Worm (Caenorhabditis elegans) whole organism, mixed stage, embryonic: ENCODE measurements around the gene C16A11.4.

Source experiments
- M03D4.4 ChIP-seq: sonication (generic microtip); optimal IDR thresholded peaks from 2 replicates; lab custom pipeline; 2017; ENCODE audit warnings: mild to moderate bottlenecking, missing genetic modification characterization, missing compliant biosample characterization
- blmp-1 ChIP-seq: fragments of 150-350 bp; optimal IDR thresholded peaks from 2 replicates; lab custom pipeline; 2014; ENCODE audit warnings: missing biosample characterization, missing genetic modification characterization
- ceh-43 ChIP-seq: fragments of 200-800 bp; sonication (Bioruptor generic); optimal IDR thresholded peaks from 2 replicates; lab custom pipeline; 2018; ENCODE audit warnings: mild to moderate bottlenecking, missing genetic modification characterization, moderate library complexity, missing compliant biosample characterization
- ceh-83 ChIP-seq: fragments of 200-800 bp; sonication (Bioruptor generic); optimal IDR thresholded peaks from 2 replicates; lab custom pipeline; 2018; ENCODE audit warnings: mild to moderate bottlenecking, missing genetic modification characterization, missing compliant biosample characterization
- ces-1 ChIP-seq: fragments of 150-350 bp; optimal IDR thresholded peaks from 2 replicates; lab custom pipeline; 2014; ENCODE audit warnings: missing biosample characterization, missing genetic modification reagents, missing genetic modification characterization
- cnd-1 ChIP-seq: fragments of 200-800 bp; sonication (Bioruptor generic); optimal IDR thresholded peaks from 2 replicates; lab custom pipeline; 2018; ENCODE audit warnings: mild to moderate bottlenecking, missing genetic modification characterization, missing compliant biosample characterization
- drap-1 ChIP-seq: fragments of 200-800 bp; sonication (Bioruptor generic); optimal IDR thresholded peaks from 3 replicates; lab custom pipeline; 2018; ENCODE audit warnings: mild to moderate bottlenecking, missing genetic modification characterization, missing compliant biosample characterization
- elt-1 ChIP-seq: sonication (generic microtip); optimal IDR thresholded peaks from 2 replicates; lab custom pipeline; 2017; ENCODE audit warnings: missing genetic modification characterization, mild to moderate bottlenecking, missing compliant biosample characterization, antibody characterized with exemption, moderate library complexity, borderline replicate concordance; ENCODE audit not compliant: insufficient read depth
- elt-3 ChIP-seq: fragments of 150-350 bp; optimal IDR thresholded peaks from 2 replicates; lab custom pipeline; 2014; ENCODE audit warnings: missing biosample characterization, missing genetic modification characterization
- ham-2 ChIP-seq: fragments of 200-800 bp; sonication (Bioruptor generic); optimal IDR thresholded peaks from 2 replicates; lab custom pipeline; 2018; ENCODE audit warnings: mild to moderate bottlenecking, missing genetic modification characterization, missing compliant biosample characterization
- hlh-1 ChIP-seq: fragments of 150-350 bp; optimal IDR thresholded peaks from 2 replicates; lab custom pipeline; 2014; ENCODE audit warnings: missing biosample characterization, missing genetic modification reagents, missing genetic modification characterization
- lin-13 ChIP-seq: fragments of 150-350 bp; optimal IDR thresholded peaks from 2 replicates; lab custom pipeline; 2014; ENCODE audit warnings: missing biosample characterization, missing genetic modification characterization
- lin-32 ChIP-seq: fragments of 200-800 bp; sonication (Bioruptor generic); optimal IDR thresholded peaks from 2 replicates; lab custom pipeline; 2018; ENCODE audit warnings: mild to moderate bottlenecking, missing genetic modification characterization, missing compliant biosample characterization
- lsy-2 ChIP-seq: fragments of 150-350 bp; optimal IDR thresholded peaks from 2 replicates; lab custom pipeline; 2014; ENCODE audit warnings: missing biosample characterization, missing genetic modification characterization
- mab-5 ChIP-seq: fragments of 150-350 bp; optimal IDR thresholded peaks from 2 replicates; lab custom pipeline; 2014; ENCODE audit warnings: missing biosample characterization, missing genetic modification characterization
- mep-1 ChIP-seq: fragments of 150-350 bp; optimal IDR thresholded peaks from 2 replicates; lab custom pipeline; 2017; ENCODE audit warnings: missing biosample characterization, missing genetic modification reagents, missing genetic modification characterization, inconsistent platforms
- mls-2 ChIP-seq: sonication (generic microtip); optimal IDR thresholded peaks from 2 replicates; lab custom pipeline; 2016; ENCODE audit warnings: mild to moderate bottlenecking, missing genetic modification characterization, moderate library complexity, missing compliant biosample characterization
- nhr-12 ChIP-seq: fragments of 150-350 bp; optimal IDR thresholded peaks from 2 replicates; lab custom pipeline; 2014; ENCODE audit warnings: missing biosample characterization, missing genetic modification characterization
- nhr-2 ChIP-seq: fragments of 150-350 bp; optimal IDR thresholded peaks from 2 replicates; lab custom pipeline; 2014; ENCODE audit warnings: missing biosample characterization, missing genetic modification characterization
- nhr-237 ChIP-seq: fragments of 150-350 bp; optimal IDR thresholded peaks from 2 replicates; lab custom pipeline; 2014; ENCODE audit warnings: missing biosample characterization, missing genetic modification characterization
- nhr-28 ChIP-seq: fragments of 150-350 bp; optimal IDR thresholded peaks from 2 replicates; lab custom pipeline; 2014; ENCODE audit warnings: missing biosample characterization, missing genetic modification characterization
- nhr-76 ChIP-seq: sonication (generic microtip); optimal IDR thresholded peaks from 2 replicates; lab custom pipeline; 2017; ENCODE audit warnings: missing biosample characterization, missing genetic modification characterization
- pha-4 ChIP-seq: fragments of 150-350 bp; optimal IDR thresholded peaks from 2 replicates; lab custom pipeline; 2018; ENCODE audit warnings: missing biosample characterization, missing genetic modification reagents, missing genetic modification characterization
- sem-2 ChIP-seq: fragments of 200-800 bp; sonication (Bioruptor generic); optimal IDR thresholded peaks from 2 replicates; lab custom pipeline; 2018; ENCODE audit warnings: mild to moderate bottlenecking, missing genetic modification characterization, missing compliant biosample characterization
- snpc-4 ChIP-seq: fragments of 150-350 bp; optimal IDR thresholded peaks from 2 replicates; lab custom pipeline; 2014; ENCODE audit warnings: missing biosample characterization, missing genetic modification characterization
- sptf-1 ChIP-seq: sonication (generic microtip); optimal IDR thresholded peaks from 2 replicates; lab custom pipeline; 2017; ENCODE audit warnings: mild to moderate bottlenecking, missing genetic modification characterization, moderate library complexity, missing compliant biosample characterization
- tbx-8 ChIP-seq: fragments of 200-800 bp; sonication (Bioruptor generic); optimal IDR thresholded peaks from 2 replicates; lab custom pipeline; 2018; ENCODE audit warnings: mild to moderate bottlenecking, missing genetic modification characterization, moderate library complexity, missing compliant biosample characterization
- unc-120 ChIP-seq: sonication (generic microtip); optimal IDR thresholded peaks from 2 replicates; lab custom pipeline; 2017; ENCODE audit warnings: missing genetic modification characterization, missing compliant biosample characterization; ENCODE audit not compliant: poor library complexity, severe bottlenecking
- unc-39 ChIP-seq: fragments of 150-350 bp; optimal IDR thresholded peaks from 2 replicates; lab custom pipeline; 2014; ENCODE audit warnings: missing biosample characterization, missing genetic modification characterization
- zip-8 ChIP-seq: fragments of 150-350 bp; optimal IDR thresholded peaks from 2 replicates; lab custom pipeline; 2014; ENCODE audit warnings: missing biosample characterization, missing genetic modification characterization
- ztf-11 ChIP-seq: fragments of 150-350 bp; optimal IDR thresholded peaks from 2 replicates; lab custom pipeline; 2014; ENCODE audit warnings: missing biosample characterization, missing genetic modification characterization

Gene C16A11.4

DNA sequence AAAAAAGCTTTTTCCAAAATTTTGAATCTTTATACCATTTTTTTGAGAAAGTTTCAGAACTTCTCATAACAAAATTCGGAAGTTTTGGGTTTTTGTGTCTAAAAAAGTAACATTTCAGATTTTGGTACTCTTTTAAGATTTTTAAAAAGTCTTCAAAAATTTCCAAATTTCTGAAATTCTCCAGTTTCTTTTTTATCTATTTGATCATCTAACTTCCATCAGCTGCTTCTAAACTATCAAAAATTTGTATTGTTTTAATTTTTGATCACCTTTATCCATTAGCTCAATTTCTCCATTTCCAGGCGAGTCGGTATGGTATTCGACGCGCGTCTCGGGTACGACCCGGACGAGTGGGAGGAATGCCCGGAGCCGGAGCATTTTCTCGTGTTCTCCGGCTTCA is 40.5 kb upstream of the C16A11.4 start, which contains the start of gene cpna-1:
TSS of gene cpna-1 (plus strand) at position 301 of the 400 bp plus-strand sequence.
- no peak for TF ChIP-seq ceh-83 (GFP tag; lab: Kevin White, UChicago)
- no peak for TF ChIP-seq blmp-1
- no peak for TF ChIP-seq lsy-2 (tag; lab: Kevin White, UChicago)
- TF ChIP-seq sptf-1 = no peak
- no peak for TF ChIP-seq nhr-237 (tag; lab: Kevin White, UChicago)
- TF ChIP-seq nhr-28 (tag; lab: Kevin White, UChicago) = no peak
- TF ChIP-seq sem-2 (GFP tag; lab: Kevin White, UChicago) = no peak
- TF ChIP-seq ham-2 = no peak
- no peak for TF ChIP-seq elt-3 (tag; lab: Kevin White, UChicago)
- TF ChIP-seq mab-5 (tag; lab: Kevin White, UChicago) = no peak
- TF ChIP-seq snpc-4 (tag; lab: Kevin White, UChicago) = no peak
- no peak for TF ChIP-seq M03D4.4 (tag; lab: Kevin White, UChicago)
- TF ChIP-seq pha-4 (tag; lab: Kevin White, UChicago) = no peak
- TF ChIP-seq tbx-8 (GFP tag; lab: Kevin White, UChicago) = no peak
- TF ChIP-seq lin-32 (GFP tag; lab: Kevin White, UChicago) = no peak
- TF ChIP-seq mep-1 (tag; lab: Kevin White, UChicago) = no peak
- no peak for TF ChIP-seq nhr-76 (tag; lab: Kevin White, UChicago)
- no peak for TF ChIP-seq ces-1 (GFP tag; lab: Kevin White, UChicago)
- TF ChIP-seq drap-1 (GFP tag; lab: Kevin White, UChicago) = no peak
- TF ChIP-seq, all 35 proteins: peak for 0

DNA sequence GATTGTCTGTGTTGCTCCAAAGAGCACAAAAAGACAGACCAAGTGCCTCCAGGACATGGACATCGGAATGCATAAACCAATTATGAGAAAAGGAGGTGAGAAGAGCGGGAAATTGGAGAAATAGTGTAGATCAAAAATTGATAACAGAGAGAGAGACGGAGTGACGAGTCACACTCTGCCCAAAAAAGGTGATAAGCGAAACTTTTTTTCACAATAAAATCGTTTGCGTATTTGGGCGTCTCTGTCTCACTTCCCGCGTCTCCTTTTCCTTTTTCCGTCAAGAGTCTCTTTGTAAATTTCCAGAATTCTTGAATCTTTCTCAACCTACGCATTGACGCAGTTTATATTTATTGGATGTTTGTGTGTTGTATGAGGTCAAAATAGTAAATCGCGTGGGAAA is 32.7 kb upstream of the C16A11.4 start, which contains the start of gene mth-2:
TSS of gene mth-2 (minus strand) at position 188 of the 400 bp plus-strand sequence.
- no peak for TF ChIP-seq lin-13

DNA sequence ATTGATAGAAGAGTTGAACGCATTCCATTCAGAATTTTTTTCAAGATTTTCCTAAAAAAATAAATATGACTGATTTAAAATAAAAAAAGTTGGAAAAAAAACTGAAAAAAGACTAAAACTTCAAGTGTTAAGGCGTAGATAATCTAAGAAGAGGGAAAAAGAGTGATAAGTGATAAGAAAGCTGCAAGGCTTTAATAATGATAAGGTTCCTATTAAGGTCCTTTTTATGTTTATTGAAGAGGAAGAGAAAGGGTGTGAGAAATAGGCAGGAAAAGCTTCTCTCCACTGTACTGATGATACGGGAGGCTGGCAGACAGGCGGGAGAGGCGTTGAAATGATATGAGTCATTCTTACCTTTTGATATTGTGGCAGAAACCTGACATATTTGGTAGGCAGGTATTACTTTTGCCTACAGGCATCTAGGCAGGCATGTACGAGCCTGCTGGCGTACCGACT is 23.1 kb upstream of the C16A11.4 start, which contains the start of gene mth-1:
TSS of gene mth-1 (minus strand) at position 51 of the 456 bp plus-strand sequence.
- TF ChIP-seq lsy-2 (tag; lab: Kevin White, UChicago) = no peak
- no peak for TF ChIP-seq nhr-12
- TF ChIP-seq snpc-4 (tag; lab: Kevin White, UChicago) = no peak
- TF ChIP-seq ceh-43 = no peak
- TF ChIP-seq sptf-1 = no peak
- no peak for TF ChIP-seq nhr-76 (tag; lab: Kevin White, UChicago)
- TF ChIP-seq unc-39 (tag; lab: Kevin White, UChicago) = no peak

DNA sequence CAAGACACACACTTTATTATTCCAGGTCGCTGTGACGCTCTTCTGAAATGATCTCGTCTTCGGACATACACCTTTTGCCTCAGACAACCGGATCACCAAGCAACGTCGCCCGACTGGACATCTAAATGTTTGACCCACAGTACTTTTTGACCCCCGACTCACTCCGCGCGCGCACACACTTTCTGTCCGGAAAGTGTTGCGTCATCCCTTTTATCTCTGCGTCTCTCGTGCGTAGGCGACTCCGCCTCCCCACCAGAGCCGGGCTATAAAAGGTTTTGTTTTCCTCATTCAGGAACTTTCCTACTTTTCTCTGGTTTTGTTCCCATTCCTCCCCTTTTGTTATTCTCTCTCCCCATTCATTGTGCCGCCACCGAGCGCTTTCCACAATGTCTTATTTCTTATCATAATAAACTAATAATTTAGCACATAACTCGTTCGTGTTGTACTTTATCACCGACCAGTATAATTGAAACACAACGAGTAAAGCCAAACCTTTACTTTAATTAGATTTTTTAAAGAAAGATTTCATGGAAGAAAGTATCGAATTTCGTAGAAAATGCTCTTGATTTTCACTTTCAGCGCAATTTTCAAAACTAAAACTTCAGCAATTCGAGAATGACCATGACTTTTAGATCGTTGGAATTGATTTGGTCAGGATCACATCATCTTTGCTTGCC is 17.6 kb upstream of the C16A11.4 start, which contains the start of gene F31D5.6:
TSS of gene F31D5.6 (plus strand) at position 627 of the 677 bp plus-strand sequence.
- TF ChIP-seq mab-5 (tag; lab: Kevin White, UChicago) (no peak), zip-8 (peak; percentile 52), ham-2 (no peak), mls-2 (tag; lab: Kevin White, UChicago) (no peak), unc-120 (tag; lab: Kevin White, UChicago) (no peak), lin-13 (no peak), ceh-83 (GFP tag; lab: Kevin White, UChicago) (no peak), snpc-4 (tag; lab: Kevin White, UChicago) (no peak)

DNA sequence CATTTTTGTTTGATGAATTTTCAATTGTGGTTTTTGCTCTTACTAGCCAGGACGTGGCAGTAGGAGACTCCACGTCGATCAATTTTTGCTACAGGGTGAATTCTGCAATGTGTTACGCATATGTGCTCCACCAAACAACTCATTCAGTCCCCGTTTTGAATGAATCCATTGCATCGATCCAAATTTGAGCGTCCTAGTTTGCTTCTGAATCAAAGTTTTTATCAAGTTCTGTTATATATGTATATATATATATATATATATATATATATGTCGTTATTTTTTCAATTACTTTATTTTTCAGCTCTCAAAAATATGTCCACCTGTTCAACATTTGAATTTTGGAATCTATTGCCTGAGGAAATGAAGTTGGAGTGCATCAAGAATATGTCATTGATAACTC is 15.7 kb upstream of the C16A11.4 start, which contains the start of gene F31D5.7:
TSS of gene F31D5.7 (plus strand) at position 301 of the 400 bp plus-strand sequence.
- no peak for TF ChIP-seq cnd-1
- TF ChIP-seq zip-8 = no peak
- TF ChIP-seq drap-1 (GFP tag; lab: Kevin White, UChicago) = no peak
- TF ChIP-seq lsy-2 (tag; lab: Kevin White, UChicago) = no peak
- TF ChIP-seq nhr-76 (tag; lab: Kevin White, UChicago) = no peak
- no peak for TF ChIP-seq nhr-2 (tag; lab: Kevin White, UChicago)
- TF ChIP-seq elt-1 (tag; lab: Kevin White, UChicago) = no peak
- no peak for TF ChIP-seq elt-3 (tag; lab: Kevin White, UChicago)
- no peak for TF ChIP-seq ces-1 (GFP tag; lab: Kevin White, UChicago)
- TF ChIP-seq nhr-12 = no peak
- no peak for TF ChIP-seq mab-5 (tag; lab: Kevin White, UChicago)
- no peak for TF ChIP-seq ham-2
- TF ChIP-seq hlh-1 (tag; lab: Kevin White, UChicago) = no peak
- no peak for TF ChIP-seq ztf-11
